Worm (Caenorhabditis elegans) whole organism, L4 larva: ENCODE measurements around the gene VW02B12L.2.

ENCODE experiments used
- F37D6.2 ChIP-seq: sonication (generic microtip); optimal IDR thresholded peaks from 2 replicates; lab custom pipeline; 2016; ENCODE audit warnings: mild to moderate bottlenecking, missing genetic modification characterization, missing compliant biosample characterization
- F44E2.7 ChIP-seq: fragments of 200-800 bp; sonication (Bioruptor generic); IDR thresholded peaks from 2 replicates; pipeline ENCODE4 v2.1.2; 2022; ENCODE audit warnings: missing genetic modification characterization, missing compliant biosample characterization
- R02D3.7 ChIP-seq: fragments of 150-350 bp; sonication (generic microtip); optimal IDR thresholded peaks from 3 replicates; lab custom pipeline; 2014; ENCODE audit warnings: missing biosample characterization, missing genetic modification characterization
- T26A8.4 ChIP-seq: fragments of 200-800 bp; sonication (Bioruptor generic); IDR thresholded peaks from 2 replicates; pipeline ENCODE4 v1.3.6; 2022; ENCODE audit warnings: missing genetic modification characterization, missing compliant biosample characterization
- Y105C5A.15 ChIP-seq: fragments of 200-800 bp; sonication (Bioruptor generic); IDR thresholded peaks from 2 replicates; pipeline ENCODE4 v1.3.6; 2022; ENCODE audit warnings: missing genetic modification characterization, missing compliant biosample characterization
- Y5F2A.4 ChIP-seq: fragments of 200-800 bp; sonication (Bioruptor generic); optimal IDR thresholded peaks from 2 replicates; lab custom pipeline; 2018; ENCODE audit warnings: mild to moderate bottlenecking, missing genetic modification characterization, missing compliant biosample characterization
- ZK337.2 ChIP-seq: fragments of 200-800 bp; sonication (Bioruptor generic); IDR thresholded peaks from 2 replicates; pipeline ENCODE4 v1.3.6; 2022; ENCODE audit warnings: missing genetic modification reagents, missing genetic modification characterization, missing compliant biosample characterization
- ama-1 ChIP-seq: fragments of 150-350 bp; optimal IDR thresholded peaks from 2 replicates; lab custom pipeline; 2014; ENCODE audit warnings: inconsistent platforms, mixed read lengths
- arid-1 ChIP-seq: fragments of 200-800 bp; sonication (Bioruptor generic); conservative IDR thresholded peaks from 2 replicates; pipeline ENCODE4 v1.3.6; 2022; ENCODE audit warnings: missing genetic modification reagents, missing genetic modification characterization, missing compliant biosample characterization
- ceh-28 ChIP-seq: fragments of 150-350 bp; optimal IDR thresholded peaks from 2 replicates; lab custom pipeline; 2014; ENCODE audit warnings: missing biosample characterization, missing genetic modification reagents, missing genetic modification characterization
- ceh-62 ChIP-seq: sonication (generic microtip); optimal IDR thresholded peaks from 2 replicates; lab custom pipeline; 2017; ENCODE audit warnings: missing biosample characterization, missing genetic modification characterization
- cey-2 ChIP-seq: sonication (generic microtip); optimal IDR thresholded peaks from 3 replicates; lab custom pipeline; 2017; ENCODE audit warnings: missing genetic modification characterization, mild to moderate bottlenecking, missing compliant biosample characterization, antibody characterized with exemption, borderline replicate concordance; ENCODE audit not compliant: insufficient read depth
- ctbp-1 ChIP-seq: fragments of 200-800 bp; sonication (Bioruptor generic); IDR thresholded peaks from 2 replicates; pipeline ENCODE4 v1.3.6; 2022; ENCODE audit warnings: missing genetic modification reagents, missing genetic modification characterization, missing compliant biosample characterization
- daf-8 ChIP-seq: fragments of 200-800 bp; sonication (Bioruptor generic); IDR thresholded peaks from 2 replicates; pipeline ENCODE4 v1.3.6; 2022; ENCODE audit warnings: missing genetic modification characterization, missing compliant biosample characterization
- dmd-6 ChIP-seq: fragments of 200-800 bp; sonication (Bioruptor generic); IDR thresholded peaks from 2 replicates; pipeline ENCODE4 v1.3.6; 2022; ENCODE audit warnings: missing genetic modification reagents, missing genetic modification characterization, missing compliant biosample characterization
- dmd-8 ChIP-seq: fragments of 200-800 bp; sonication (Bioruptor generic); IDR thresholded peaks from 2 replicates; pipeline ENCODE4 v1.3.6; 2022; ENCODE audit warnings: missing genetic modification characterization, missing compliant biosample characterization
- dve-1 ChIP-seq: sonication (generic microtip); optimal IDR thresholded peaks from 2 replicates; lab custom pipeline; 2017; ENCODE audit warnings: antibody characterized with exemption, mild to moderate bottlenecking, missing genetic modification characterization, missing compliant biosample characterization; ENCODE audit not compliant: insufficient read depth
- gei-8 ChIP-seq: fragments of 200-800 bp; sonication (Bioruptor generic); optimal IDR thresholded peaks from 2 replicates; lab custom pipeline; 2018; ENCODE audit warnings: mild to moderate bottlenecking, missing genetic modification characterization, missing compliant biosample characterization
- jun-1 ChIP-seq: fragments of 150-350 bp; optimal IDR thresholded peaks from 2 replicates; lab custom pipeline; 2014; ENCODE audit warnings: missing biosample characterization, missing genetic modification reagents, missing genetic modification characterization
- lin-1 ChIP-seq: fragments of 200-800 bp; sonication (Bioruptor generic); IDR thresholded peaks from 2 replicates; pipeline ENCODE4 v1.3.6; 2022; ENCODE audit warnings: missing genetic modification reagents, missing genetic modification characterization, missing compliant biosample characterization
- lin-13 ChIP-seq: fragments of 150-350 bp; optimal IDR thresholded peaks from 2 replicates; lab custom pipeline; 2014; ENCODE audit warnings: missing biosample characterization, missing genetic modification reagents, missing genetic modification characterization
- lin-39 ChIP-seq: fragments of 150-350 bp; optimal IDR thresholded peaks from 2 replicates; lab custom pipeline; 2014; ENCODE audit warnings: missing biosample characterization, missing genetic modification reagents, missing genetic modification characterization
- madf-5 ChIP-seq, 2 experiments: fragments of 200-800 bp; sonication (Bioruptor generic); IDR thresholded peaks; 2 replicates each; pipeline ENCODE4 v1.3.6; 2022; ENCODE audit warnings: missing compliant biosample characterization in 2 of 2, missing genetic modification characterization in 2 of 2
- mdt-29 ChIP-seq: fragments of 200-800 bp; sonication (Bioruptor generic); IDR thresholded peaks from 2 replicates; pipeline ENCODE4 v1.3.6; 2022; ENCODE audit warnings: missing genetic modification reagents, missing genetic modification characterization, missing compliant biosample characterization
- mes-2 ChIP-seq: sonication (generic microtip); optimal IDR thresholded peaks from 2 replicates; lab custom pipeline; 2016; ENCODE audit warnings: missing genotype, mild to moderate bottlenecking, missing genetic modification characterization, missing compliant biosample characterization; ENCODE audit not compliant: poor library complexity, severe bottlenecking
- mxl-3 ChIP-seq: fragments of 200-800 bp; sonication (Bioruptor generic); optimal IDR thresholded peaks from 2 replicates; lab custom pipeline; 2018; ENCODE audit warnings: mild to moderate bottlenecking, missing genetic modification characterization, missing compliant biosample characterization
- nhr-10 ChIP-seq: fragments of 150-350 bp; optimal IDR thresholded peaks from 2 replicates; lab custom pipeline; 2014; ENCODE audit warnings: missing biosample characterization, missing genetic modification characterization
- nhr-102 ChIP-seq: sonication (generic microtip); optimal IDR thresholded peaks from 2 replicates; lab custom pipeline; 2016; ENCODE audit warnings: mild to moderate bottlenecking, missing genetic modification characterization, moderate library complexity, missing compliant biosample characterization
- nhr-111 ChIP-seq: fragments of 200-800 bp; sonication (Bioruptor generic); optimal IDR thresholded peaks from 2 replicates; lab custom pipeline; 2018; ENCODE audit warnings: mild to moderate bottlenecking, missing genetic modification characterization, missing compliant biosample characterization
- nhr-41 ChIP-seq: fragments of 200-800 bp; sonication (Bioruptor generic); IDR thresholded peaks from 2 replicates; pipeline ENCODE4 v1.3.6; 2022; ENCODE audit warnings: missing genetic modification reagents, missing genetic modification characterization, missing compliant biosample characterization
- nhr-42 ChIP-seq: fragments of 200-800 bp; sonication (Bioruptor generic); IDR thresholded peaks from 2 replicates; pipeline ENCODE4 v1.3.6; 2022; ENCODE audit warnings: missing genetic modification characterization, missing compliant biosample characterization
- nhr-77 ChIP-seq: fragments of 150-350 bp; optimal IDR thresholded peaks from 2 replicates; lab custom pipeline; 2014; ENCODE audit warnings: missing biosample characterization, missing genetic modification characterization
- saeg-2 ChIP-seq: fragments of 200-800 bp; sonication (Bioruptor generic); IDR thresholded peaks from 2 replicates; pipeline ENCODE4 v1.3.6; 2022; ENCODE audit warnings: missing genetic modification reagents, missing genetic modification characterization, missing compliant biosample characterization
- snpc-1.2 ChIP-seq: fragments of 200-800 bp; sonication (Bioruptor generic); IDR thresholded peaks from 2 replicates; pipeline ENCODE4 v1.3.6; 2022; ENCODE audit warnings: missing genetic modification reagents, missing genetic modification characterization, missing compliant biosample characterization
- spr-1 ChIP-seq: sonication (generic microtip); optimal IDR thresholded peaks from 2 replicates; lab custom pipeline; 2016; ENCODE audit warnings: mild to moderate bottlenecking, missing genetic modification characterization, missing compliant biosample characterization
- spr-3 ChIP-seq: fragments of 200-800 bp; sonication (Bioruptor generic); optimal IDR thresholded peaks from 2 replicates; lab custom pipeline; 2018; ENCODE audit warnings: mild to moderate bottlenecking, missing genetic modification characterization, missing compliant biosample characterization
- tra-1 ChIP-seq: fragments of 200-800 bp; sonication (Bioruptor generic); IDR thresholded peaks from 2 replicates; pipeline ENCODE4 v1.3.6; 2022; ENCODE audit warnings: missing genetic modification reagents, missing genetic modification characterization, missing compliant biosample characterization
- unc-130 ChIP-seq: sonication (generic microtip); optimal IDR thresholded peaks from 2 replicates; lab custom pipeline; 2016; ENCODE audit warnings: missing genetic modification reagents, missing genetic modification characterization, missing compliant biosample characterization
- unc-62 ChIP-seq, 3 experiments: fragments of 150-350 bp in 1 of 3; sonication (generic microtip); optimal IDR thresholded peaks in 2 of 3; peaks in 1 of 3; 1 replicate in 1 of 3; 2 replicates in 2 of 3; lab custom pipeline; 2014 to 2017; ENCODE audit warnings: missing biosample characterization in 3 of 3, missing genetic modification characterization in 3 of 3, missing genetic modification reagents in 3 of 3, missing genotype in 1 of 3
- zag-1 ChIP-seq: fragments of 150-350 bp; optimal IDR thresholded peaks from 2 replicates; lab custom pipeline; 2014; ENCODE audit warnings: missing biosample characterization, missing genetic modification characterization
- zfp-2 ChIP-seq: sonication (generic microtip); optimal IDR thresholded peaks from 2 replicates; lab custom pipeline; 2016; ENCODE audit warnings: mild to moderate bottlenecking, missing genetic modification characterization, missing compliant biosample characterization
- ztf-11 ChIP-seq: fragments of 150-350 bp; optimal IDR thresholded peaks from 2 replicates; lab custom pipeline; 2014; ENCODE audit warnings: missing biosample characterization, missing genetic modification characterization
- ztf-7 ChIP-seq: fragments of 150-350 bp; optimal IDR thresholded peaks from 2 replicates; lab custom pipeline; 2014; ENCODE audit warnings: missing biosample characterization, missing genetic modification characterization

Gene VW02B12L.2

ce11 chrII:11484600-11484999 lies 44.5 kb upstream of the VW02B12L.2 start (continued):
- TF ChIP-seq daf-8 (GFP tag; lab: Robert Waterston, UW): no peak
- TF ChIP-seq ztf-7: no peak
- TF ChIP-seq lin-13 (GFP tag; lab: Kevin White, UChicago): peak; percentile 73
- TF ChIP-seq F37D6.2 (tag; lab: Kevin White, UChicago): peak; percentile 72
- TF ChIP-seq zag-1 (tag; lab: Kevin White, UChicago): no peak
- TF ChIP-seq R02D3.7 (tag; lab: Kevin White, UChicago): peak; percentile 15
- TF ChIP-seq snpc-1.2 (GFP tag; lab: Robert Waterston, UW): peak; percentile 92
- peak; percentile 70 for TF ChIP-seq nhr-111 (GFP tag; lab: Kevin White, UChicago)
- peak; percentile 88 for TF ChIP-seq T26A8.4 (GFP tag; lab: Robert Waterston, UW)
- peak; percentile 84 for TF ChIP-seq nhr-42 (GFP tag; lab: Robert Waterston, UW)
- TF ChIP-seq dmd-8 (GFP tag; lab: Robert Waterston, UW): peak; percentile 100
- TF ChIP-seq ctbp-1 (GFP tag; lab: Robert Waterston, UW): peak; percentile 95
- TF ChIP-seq saeg-2: peak; percentile 93
- no peak for TF ChIP-seq nhr-10 (tag; lab: Kevin White, UChicago)
- peak; percentile 88 for TF ChIP-seq mxl-3 (GFP tag; lab: Kevin White, UChicago)
- TF ChIP-seq nhr-41 (GFP tag; lab: Robert Waterston, UW): peak; percentile 95
- no peak for TF ChIP-seq ceh-28
- peak; percentile 84 for TF ChIP-seq gei-8
- no peak for TF ChIP-seq lin-39 (tag; lab: Kevin White, UChicago)
- peak; percentile 96 for TF ChIP-seq F44E2.7 (GFP tag; lab: Robert Waterston, UW)
- peak; percentile 78 for TF ChIP-seq dve-1
- peak; percentile 95 for TF ChIP-seq Y5F2A.4 (GFP tag; lab: Kevin White, UChicago)
- peak; percentile 85 for TF ChIP-seq unc-130 (GFP tag; lab: Kevin White, UChicago)
- peak; percentile 88 for TF ChIP-seq mes-2 (tag; lab: Kevin White, UChicago)
- peak; percentile 93 for TF ChIP-seq tra-1 (GFP tag; lab: Robert Waterston, UW)
- TF ChIP-seq lin-1 (GFP tag; lab: Robert Waterston, UW): peak; percentile 92
- TF ChIP-seq nhr-102 (tag; lab: Kevin White, UChicago): peak; percentile 75

- TF ChIP-seq unc-62 (GFP tag; optimal IDR thresholded peaks at IDR 0.05 in 1 of 2; lab: Kevin White, UChicago): peak in 1 of 2 experiments; percentile 73
- no peak for TF ChIP-seq unc-62 (tag; optimal IDR thresholded peaks at IDR 0.05; lab: Kevin White, UChicago)
- TF ChIP-seq ZK337.2 (GFP tag; lab: Robert Waterston, UW): no peak
Measured at ce11 chrII:11479076-11479475, 38.9 kb upstream of the VW02B12L.2 start, which contains the start of gene W02B12.12. TSS of gene W02B12.12 (minus strand) at chrII:11479176.

- TF ChIP-seq gei-8: no peak
- TF ChIP-seq zfp-2 (tag; lab: Kevin White, UChicago): no peak
- no peak for TF ChIP-seq ama-1 (lab: Kevin White, UChicago)
- TF ChIP-seq ztf-11: no peak
Measured at ce11 chrII:11476410-11476809, 36.3 kb upstream of the VW02B12L.2 start, which contains the start of gene W02B12.16. TSS of gene W02B12.16 (minus strand) at chrII:11476510.

- TF ChIP-seq dmd-8 (GFP tag; lab: Robert Waterston, UW) (no peak), ceh-62 (tag; lab: Kevin White, UChicago) (no peak), dmd-6 (GFP tag; lab: Robert Waterston, UW) (peak; percentile 74), Y105C5A.15 (GFP tag; lab: Robert Waterston, UW) (no peak), ztf-11 (no peak), mxl-3 (GFP tag; lab: Kevin White, UChicago) (peak; percentile 24), ztf-7 (no peak), nhr-111 (GFP tag; lab: Kevin White, UChicago) (no peak), mdt-29 (GFP tag; lab: Robert Waterston, UW) (no peak), daf-8 (GFP tag; lab: Robert Waterston, UW) (no peak), lin-39 (tag; lab: Kevin White, UChicago) (no peak), ctbp-1 (GFP tag; lab: Robert Waterston, UW) (peak; percentile 73), nhr-77 (tag; lab: Kevin White, UChicago) (no peak), spr-3 (GFP tag; lab: Kevin White, UChicago) (peak; percentile 71), spr-1 (tag; lab: Kevin White, UChicago) (peak; percentile 84), unc-130 (GFP tag; lab: Kevin White, UChicago) (peak; percentile 53), T26A8.4 (GFP tag; lab: Robert Waterston, UW) (peak; percentile 92), jun-1 (peak; percentile 65), arid-1 (GFP tag; lab: Robert Waterston, UW) (peak; percentile 75), cey-2 (tag; lab: Kevin White, UChicago) (no peak), madf-5 (GFP tag; IDR thresholded peaks at IDR 0.05; lab: Robert Waterston, UW) (no peak)
Measured at ce11 chrII:11473525-11474181, 33.5 kb upstream of the VW02B12L.2 start, which contains the start of the genes metl-1 and W02B12.11. TSS of gene metl-1 (minus strand) at chrII:11473575. TSS of gene W02B12.11 (plus strand) at chrII:11473861.
